Worm (Caenorhabditis elegans) whole organism, early embryonic: ENCODE measurements around the gene fbxa-171.

Experiments used
- ama-1 ChIP-seq: fragments of 150-350 bp; optimal IDR thresholded peaks from 2 replicates; lab custom pipeline; 2014
- ets-7 ChIP-seq: sonication (generic microtip); optimal IDR thresholded peaks from 2 replicates; lab custom pipeline; 2016; ENCODE audit warnings: missing genotype, missing genetic modification characterization, missing compliant biosample characterization
- flt-1 ChIP-seq: fragments of 200-800 bp; sonication (Bioruptor generic); IDR thresholded peaks from 2 replicates; pipeline ENCODE4 v1.3.6; 2022; ENCODE audit warnings: missing genetic modification characterization, missing compliant biosample characterization
- scrt-1 ChIP-seq: fragments of 200-800 bp; sonication (Bioruptor generic); IDR thresholded peaks from 2 replicates; pipeline ENCODE4 v1.3.6; 2022; ENCODE audit warnings: missing genetic modification characterization, missing compliant biosample characterization
- sea-1 ChIP-seq: fragments of 200-800 bp; sonication (Bioruptor generic); conservative IDR thresholded peaks from 2 replicates; pipeline ENCODE4 v1.3.6; 2022; ENCODE audit warnings: missing genetic modification characterization, missing compliant biosample characterization
- tbx-11 ChIP-seq: fragments of 200-800 bp; sonication (Bioruptor generic); IDR thresholded peaks from 2 replicates; pipeline ENCODE4 v1.3.6; 2022; ENCODE audit warnings: missing genetic modification characterization, missing compliant biosample characterization
- tbx-37 ChIP-seq: fragments of 200-800 bp; sonication (Bioruptor generic); conservative IDR thresholded peaks from 2 replicates; pipeline ENCODE4 v1.3.6; 2022; ENCODE audit warnings: missing genetic modification reagents, missing genetic modification characterization, missing compliant biosample characterization
- tra-4 ChIP-seq: sonication (generic microtip); optimal IDR thresholded peaks from 2 replicates; lab custom pipeline; 2017; ENCODE audit warnings: missing genetic modification characterization, missing compliant biosample characterization

DNA sequence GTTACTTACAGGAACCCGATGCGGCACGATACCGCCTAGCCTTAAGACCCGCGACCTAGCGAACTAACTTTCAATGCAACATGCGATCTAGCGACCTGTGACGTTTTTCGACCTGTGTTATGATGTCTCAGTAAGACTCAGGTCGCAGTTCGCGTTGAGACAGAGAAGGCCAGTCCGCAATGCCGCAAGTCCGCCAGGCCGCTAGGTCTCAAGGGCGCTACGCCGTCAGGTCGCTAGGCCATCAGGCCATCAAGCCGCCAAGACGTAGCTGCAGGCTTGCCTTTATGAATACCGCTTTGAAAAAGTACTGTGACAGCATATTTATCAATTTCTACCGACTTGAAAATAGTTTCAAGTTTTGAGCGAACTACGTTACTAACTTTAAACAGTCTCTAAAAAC, 29.9 kb upstream of the fbxa-171 start:
- TF ChIP-seq tbx-11 (GFP tag; lab: Robert Waterston, UW) (no peak), ama-1 (lab: Kevin White, UChicago) (no peak), scrt-1 (GFP tag; lab: Robert Waterston, UW) (no peak), ets-7 (no peak), flt-1 (GFP tag; lab: Robert Waterston, UW) (no peak), tbx-37 (GFP tag; lab: Robert Waterston, UW) (no peak), sea-1 (no peak), tra-4 (tag; lab: Kevin White, UChicago) (no peak)
